Worm (Caenorhabditis elegans): Measurements from ENCODE around the gene ncs-4.

DNA sequence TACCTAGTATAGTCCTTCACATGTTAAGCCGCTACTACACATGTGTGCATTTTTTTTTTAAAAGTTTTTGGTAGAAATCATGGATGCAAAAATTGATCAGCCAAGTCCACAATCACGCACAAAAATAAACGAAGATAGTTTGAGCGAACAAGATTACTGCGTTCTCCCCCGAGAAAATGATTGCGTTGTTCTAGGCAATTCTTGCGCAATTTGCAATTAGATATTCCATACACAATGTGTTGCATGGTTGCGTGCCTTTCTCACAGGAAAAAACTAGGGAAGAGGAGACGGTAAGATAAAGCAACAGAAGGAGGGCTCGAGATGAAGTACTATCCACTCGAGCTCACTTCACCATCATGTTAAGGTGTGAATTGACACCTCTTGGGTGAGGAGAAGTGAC, 29.7 kb downstream of the ncs-4 start:
- TF ChIP-seq pha-4 (tag; optimal IDR thresholded peaks at IDR 0.05) (no peak), tbx-9 (tag; optimal IDR thresholded peaks at IDR 0.05; ENCODE audit: borderline replicate concordance) (no peak)

Measured in whole organism, young adult.